Fruit fly (Drosophila melanogaster): ENCODE data around the gene ATPsynO.
A peak's percentile ranks its signal among the peaks of the same experiment; 100 is the strongest.

Gene ATPsynO

DNA sequence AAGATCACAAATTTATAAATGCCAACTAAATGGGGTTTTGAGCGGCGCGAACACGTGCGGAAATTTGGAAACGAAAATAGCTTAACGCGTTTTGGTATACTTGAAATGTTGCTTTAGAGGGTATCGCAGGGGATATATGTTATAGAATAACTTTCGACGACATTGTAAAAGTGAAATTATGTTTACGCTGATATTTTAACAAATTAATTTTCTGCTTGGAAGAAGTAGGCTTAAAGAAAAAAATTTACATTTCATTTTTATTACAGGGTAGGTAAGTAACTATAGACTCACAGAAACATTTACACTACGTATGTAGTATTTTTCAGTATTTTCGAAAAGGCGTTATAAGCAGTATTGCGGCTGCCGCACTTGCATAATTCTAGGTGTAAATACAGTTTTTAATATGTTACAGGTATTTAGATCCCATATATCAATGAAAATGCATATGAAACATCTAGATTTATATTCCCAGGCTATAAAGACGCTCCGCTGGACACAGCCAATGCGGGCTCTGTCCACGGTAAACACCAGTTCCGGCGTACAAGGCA is 36.0 kb upstream of the ATPsynO start, which contains the start of the genes Art3 and mRpS10 (continued):
- peak; percentile 100 for TF ChIP-seq Eip75B (GFP tag; optimal IDR thresholded peaks at IDR 0.05)
- TF ChIP-seq dac (GFP tag; optimal IDR thresholded peaks at IDR 0.05) = peak; percentile 98
- TF ChIP-seq eg (GFP tag; IDR thresholded peaks at IDR 0.05) = peak; percentile 100
- peak; percentile 100 for TF ChIP-seq topi (GFP tag; optimal IDR thresholded peaks at IDR 0.05)
- peak; percentile 99 for TF ChIP-seq CG1621 (tag; optimal IDR thresholded peaks at IDR 0.05)
- peak; percentile 99 for TF ChIP-seq achi (GFP tag; optimal IDR thresholded peaks at IDR 0.05)
- TF ChIP-seq CG6276 (GFP tag; optimal IDR thresholded peaks at IDR 0.05) = peak; percentile 99
- peak; percentile 100 for TF ChIP-seq CG11902 (GFP tag; optimal IDR thresholded peaks at IDR 0.05)
- TF ChIP-seq Hr4 (GFP tag; optimal IDR thresholded peaks at IDR 0.05) = peak; percentile 100
- TF ChIP-seq fd59A (GFP tag; optimal IDR thresholded peaks at IDR 0.05) = peak; percentile 100
- TF ChIP-seq Met (GFP tag; optimal IDR thresholded peaks at IDR 0.05) = peak; percentile 100
- TF ChIP-seq CG6854 (GFP tag; optimal IDR thresholded peaks at IDR 0.05) = peak; percentile 99
- TF ChIP-seq salr (GFP tag; optimal IDR thresholded peaks at IDR 0.05) = peak; percentile 100
- peak; percentile 97 for TF ChIP-seq fkh (GFP tag; optimal IDR thresholded peaks at IDR 0.05)
- peak; percentile 100 for TF ChIP-seq CG15336 (GFP tag; IDR thresholded peaks at IDR 0.05)
- peak; percentile 100 for TF ChIP-seq Sox15 (GFP tag; optimal IDR thresholded peaks at IDR 0.05)
- TF ChIP-seq Hr38 (GFP tag; optimal IDR thresholded peaks at IDR 0.05) = peak; percentile 96
- TF ChIP-seq esn (GFP tag; optimal IDR thresholded peaks at IDR 0.05) = peak; percentile 100
- peak; percentile 98 for TF ChIP-seq fd85E (GFP tag; optimal IDR thresholded peaks at IDR 0.05)
- TF ChIP-seq CG6808 (GFP tag; optimal IDR thresholded peaks at IDR 0.05) = peak; percentile 99
- TF ChIP-seq svp (GFP tag) = peak; percentile 100
- TF ChIP-seq CG11294 (GFP tag; IDR thresholded peaks at IDR 0.05) = peak; percentile 100
- peak; percentile 100 for TF ChIP-seq CG6792 (GFP tag; optimal IDR thresholded peaks at IDR 0.05)
- TF ChIP-seq Sox102F (GFP tag; optimal IDR thresholded peaks at IDR 0.05) = peak; percentile 99
- peak; percentile 99 for TF ChIP-seq CG16779 (tag; optimal IDR thresholded peaks at IDR 0.05)
- peak; percentile 100 for TF ChIP-seq Eip78C (GFP tag)
- TF ChIP-seq Ets21C (GFP tag; optimal IDR thresholded peaks at IDR 0.05) = peak; percentile 100
- peak; percentile 100 for TF ChIP-seq Sox14 (GFP tag; optimal IDR thresholded peaks at IDR 0.05)
- TF ChIP-seq Hr39 (GFP tag; optimal IDR thresholded peaks at IDR 0.05) = peak; percentile 100
- peak; percentile 100 for TF ChIP-seq Smox (GFP tag; optimal IDR thresholded peaks at IDR 0.05)

DNA sequence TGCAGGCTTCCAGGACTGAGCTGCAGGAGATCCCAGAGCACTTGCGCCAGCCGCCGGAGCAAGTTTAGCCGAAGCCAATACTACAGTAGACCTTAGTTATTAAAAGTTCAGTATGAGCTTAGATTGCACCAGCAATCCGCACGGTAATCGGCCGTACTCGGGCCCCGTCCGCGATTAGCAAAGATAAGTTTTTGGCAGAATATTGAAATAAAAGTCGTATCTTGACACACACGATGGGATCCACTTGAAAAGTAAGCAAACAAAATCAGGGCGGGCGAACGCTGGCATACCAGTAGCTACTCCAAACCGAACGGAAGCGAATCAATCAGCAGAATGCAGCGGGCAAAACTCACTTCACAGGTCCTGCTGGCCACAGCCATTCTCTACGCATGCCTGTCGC is 35.1 kb upstream of the ATPsynO start, which contains the start of gene CG34316:
TSS of gene CG34316 (plus strand) at position 301 of the 400 bp plus-strand sequence.
- TF ChIP-seq CG32006 (GFP tag; optimal IDR thresholded peaks at IDR 0.05) (no peak), CG1621 (tag; optimal IDR thresholded peaks at IDR 0.05) (no peak), CG6276 (GFP tag; optimal IDR thresholded peaks at IDR 0.05) (no peak), CG3919 (GFP tag; optimal IDR thresholded peaks at IDR 0.05) (no peak), esn (GFP tag; optimal IDR thresholded peaks at IDR 0.05) (no peak), CG15336 (GFP tag; IDR thresholded peaks at IDR 0.05) (no peak), Blimp-1 (GFP tag; optimal IDR thresholded peaks at IDR 0.05) (no peak), CG10669 (GFP tag; optimal IDR thresholded peaks at IDR 0.05) (no peak), spab (GFP tag; optimal IDR thresholded peaks at IDR 0.05) (no peak), CG6792 (GFP tag; optimal IDR thresholded peaks at IDR 0.05) (no peak), fd59A (GFP tag; optimal IDR thresholded peaks at IDR 0.05) (no peak), Ets21C (GFP tag; optimal IDR thresholded peaks at IDR 0.05) (no peak), CG9139 (GFP tag; optimal IDR thresholded peaks at IDR 0.05) (no peak), fkh (GFP tag; optimal IDR thresholded peaks at IDR 0.05) (no peak), svp (GFP tag) (no peak), Eip78C (GFP tag) (no peak), CG11902 (GFP tag; optimal IDR thresholded peaks at IDR 0.05) (no peak), Hr4 (GFP tag; optimal IDR thresholded peaks at IDR 0.05) (no peak), dac (GFP tag; optimal IDR thresholded peaks at IDR 0.05) (no peak)

DNA sequence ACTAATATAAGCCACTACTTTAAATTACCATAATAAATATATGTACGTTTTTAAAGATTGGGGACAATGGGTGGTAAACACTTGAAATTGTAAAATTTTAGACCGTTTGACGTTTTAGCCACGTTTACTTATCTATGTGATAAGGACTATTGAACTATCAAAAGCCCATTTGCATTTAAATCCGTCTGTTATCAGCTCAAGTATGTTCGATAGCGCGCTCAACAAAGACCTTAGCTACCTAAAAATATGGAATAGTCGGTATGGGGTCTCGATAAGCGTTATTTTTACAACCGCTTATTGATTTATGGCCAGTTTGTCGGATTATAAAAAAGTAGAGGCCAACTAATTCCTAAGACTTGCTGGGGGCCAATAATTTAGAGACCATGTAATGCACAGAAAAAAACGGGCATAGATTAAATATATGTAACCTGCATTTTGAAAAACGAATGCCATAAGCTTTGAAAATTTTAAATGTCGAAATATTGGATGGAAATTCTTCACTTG is 33.7 kb upstream of the ATPsynO start:
- TF ChIP-seq CG16779 (tag; optimal IDR thresholded peaks at IDR 0.05) (no peak), CG6276 (GFP tag; optimal IDR thresholded peaks at IDR 0.05) (no peak), cyc (GFP tag; optimal IDR thresholded peaks at IDR 0.05) (no peak), dsx (GFP tag; optimal IDR thresholded peaks at IDR 0.05; ENCODE audit: poor library complexity, severe bottlenecking) (no peak), spab (GFP tag; optimal IDR thresholded peaks at IDR 0.05) (no peak), CG15336 (GFP tag; IDR thresholded peaks at IDR 0.05) (no peak), CG10669 (GFP tag; optimal IDR thresholded peaks at IDR 0.05) (no peak), svp (GFP tag) (no peak), CG3032 (tag; optimal IDR thresholded peaks at IDR 0.05) (no peak)

Data from whole organism, prepupa.